Fruit fly (Drosophila melanogaster) whole organism, embryonic: ENCODE data around the gene Glut4EF.

Source experiments
- Aef1 ChIP-seq: fragments of 200-800 bp; sonication (Bioruptor generic); IDR thresholded peaks from 3 replicates; pipeline ENCODE4 v1.3.6; 2022; ENCODE audit warnings: missing biosample characterization, missing genetic modification characterization
- CG10267 ChIP-seq: fragments of 200-800 bp; sonication (Bioruptor generic); optimal IDR thresholded peaks from 2 replicates; lab custom pipeline; 2018; ENCODE audit warnings: missing biosample characterization, mild to moderate bottlenecking, missing genetic modification characterization, moderate library complexity
- CG11456 ChIP-seq: fragments of 200-800 bp; sonication (Bioruptor generic); IDR thresholded peaks from 3 replicates; pipeline ENCODE4 v1.3.6; 2022; ENCODE audit warnings: missing biosample characterization, missing genetic modification characterization
- CG12391 ChIP-seq: fragments of 200-800 bp; sonication (Bioruptor generic); optimal IDR thresholded peaks from 3 replicates; lab custom pipeline; 2018; ENCODE audit warnings: missing biosample characterization, mild to moderate bottlenecking, missing genetic modification characterization, moderate library complexity
- CG12744 ChIP-seq: fragments of 200-800 bp; sonication (Bioruptor generic); optimal IDR thresholded peaks from 2 replicates; lab custom pipeline; 2016; ENCODE audit warnings: missing biosample characterization, missing genetic modification characterization
- CG14667 ChIP-seq: fragments of 200-800 bp; sonication (Bioruptor generic); IDR thresholded peaks from 2 replicates; pipeline ENCODE4 v1.3.6; 2022; ENCODE audit warnings: missing biosample characterization, missing genetic modification characterization
- CG16813 ChIP-seq: fragments of 200-800 bp; sonication (Bioruptor generic); IDR thresholded peaks from 3 replicates; pipeline ENCODE4 v1.3.6; 2022; ENCODE audit warnings: missing biosample characterization, missing genetic modification characterization; ENCODE audit not compliant: partially characterized antibody
- CG17186 ChIP-seq: fragments of 200-800 bp; sonication (Bioruptor generic); optimal IDR thresholded peaks from 3 replicates; lab custom pipeline; 2017; ENCODE audit warnings: missing biosample characterization, missing genetic modification reagents, missing genetic modification characterization
- CG17829 ChIP-seq: fragments of 200-800 bp; optimal IDR thresholded peaks from 2 replicates; lab custom pipeline; 2019; ENCODE audit warnings: missing biosample characterization, mild to moderate bottlenecking, missing genetic modification characterization, moderate library complexity
- CG34376 ChIP-seq: fragments of 200-800 bp; sonication (Bioruptor generic); optimal IDR thresholded peaks from 2 replicates; lab custom pipeline; 2018; ENCODE audit warnings: missing biosample characterization, mild to moderate bottlenecking, missing genetic modification characterization
- CG4424 ChIP-seq: fragments of 200-800 bp; sonication (Bioruptor generic); optimal IDR thresholded peaks from 3 replicates; lab custom pipeline; 2016; ENCODE audit warnings: missing biosample characterization, missing genetic modification characterization
- CG6175 ChIP-seq: fragments of 200-800 bp; sonication (Bioruptor generic); IDR thresholded peaks from 3 replicates; pipeline ENCODE4 v1.3.6; 2022; ENCODE audit warnings: missing biosample characterization, missing genetic modification characterization
- CG7928 ChIP-seq: fragments of 200-800 bp; sonication (Bioruptor generic); optimal IDR thresholded peaks from 2 replicates; lab custom pipeline; 2017; ENCODE audit warnings: missing biosample characterization, mild to moderate bottlenecking, missing genetic modification characterization
- CG9817 ChIP-seq: fragments of 200-800 bp; sonication (Bioruptor generic); optimal IDR thresholded peaks from 2 replicates; lab custom pipeline; 2018; ENCODE audit warnings: missing biosample characterization, mild to moderate bottlenecking, missing genetic modification characterization, moderate library complexity
- CG9876 ChIP-seq: fragments of 200-800 bp; sonication (Bioruptor generic); optimal IDR thresholded peaks from 2 replicates; lab custom pipeline; 2016; ENCODE audit warnings: missing biosample characterization, missing genetic modification characterization
- CrebB ChIP-seq: fragments of 200-800 bp; sonication (Bioruptor generic); optimal IDR thresholded peaks from 3 replicates; lab custom pipeline; 2018; ENCODE audit warnings: missing biosample characterization, mild to moderate bottlenecking, missing genetic modification characterization
- Dip3 ChIP-seq: fragments of 200-800 bp; sonication (Bioruptor generic); optimal IDR thresholded peaks from 3 replicates; lab custom pipeline; 2016; ENCODE audit warnings: missing biosample characterization, missing genetic modification characterization
- Dp ChIP-seq: fragments of 200-800 bp; sonication (Bioruptor generic); optimal IDR thresholded peaks from 2 replicates; lab custom pipeline; 2018; ENCODE audit warnings: missing biosample characterization, mild to moderate bottlenecking, missing genetic modification characterization, moderate library complexity
- Elba2 ChIP-seq: fragments of 200-800 bp; sonication (Bioruptor generic); optimal IDR thresholded peaks from 3 replicates; lab custom pipeline; 2016; ENCODE audit warnings: missing biosample characterization, missing genetic modification characterization
- Ets65A ChIP-seq: fragments of 200-800 bp; sonication (Bioruptor generic); peaks from one replicate; lab custom pipeline; 2016; ENCODE audit warnings: missing biosample characterization, missing genetic modification characterization
- Fer2 ChIP-seq: fragments of 200-800 bp; sonication (Bioruptor generic); optimal IDR thresholded peaks from 2 replicates; lab custom pipeline; 2018; ENCODE audit warnings: missing biosample characterization, mild to moderate bottlenecking, missing genetic modification characterization, moderate library complexity
- Hr78 ChIP-seq, 2 experiments: fragments of 200-800 bp in 1 of 2; fragments of >200 bp in 1 of 2; sonication (Bioruptor generic) in 1 of 2; optimal IDR thresholded peaks; 2 replicates each; lab custom pipeline; 2017 to 2019; ENCODE audit warnings: missing biosample characterization in 2 of 2, missing genetic modification characterization in 2 of 2, mild to moderate bottlenecking in 1 of 2, moderate library complexity in 1 of 2
- Jarid2 ChIP-seq: fragments of 200-800 bp; sonication (Bioruptor generic); optimal IDR thresholded peaks from 3 replicates; lab custom pipeline; 2017; ENCODE audit warnings: mild to moderate bottlenecking, missing biosample characterization, missing genetic modification reagents, missing genetic modification characterization
- Lim3 ChIP-seq: fragments of 200-800 bp; sonication (Bioruptor generic); IDR thresholded peaks from 2 replicates; pipeline ENCODE4 v1.3.6; 2022; ENCODE audit warnings: missing biosample characterization, missing genetic modification characterization
- Med ChIP-seq: fragments of 200-800 bp; sonication (Bioruptor generic); peaks from one replicate; lab custom pipeline; 2016; ENCODE audit warnings: missing biosample characterization, missing genetic modification characterization, mild to moderate bottlenecking, inconsistent platforms, moderate library complexity
- NC2β ChIP-seq: fragments of 200-800 bp; sonication (Bioruptor generic); optimal IDR thresholded peaks from 2 replicates; lab custom pipeline; 2016; ENCODE audit warnings: missing biosample characterization, missing genetic modification characterization
- NFAT ChIP-seq: fragments of 200-800 bp; sonication (Bioruptor generic); IDR thresholded peaks from 2 replicates; pipeline ENCODE4 v1.3.6; 2022; ENCODE audit warnings: missing biosample characterization, missing genetic modification characterization
- Pdp1 ChIP-seq, 2 experiments: fragments of 200-800 bp; sonication (Bioruptor generic); optimal IDR thresholded peaks; 3 replicates each; lab custom pipeline; 2016; ENCODE audit warnings: missing biosample characterization in 2 of 2, missing genetic modification characterization in 2 of 2, mild to moderate bottlenecking in 1 of 2, moderate library complexity in 1 of 2
- Rx ChIP-seq: fragments of 200-800 bp; sonication (Bioruptor generic); IDR thresholded peaks from 2 replicates; pipeline ENCODE4 v1.3.6; 2022; ENCODE audit warnings: missing biosample characterization, missing genetic modification characterization
- Sin3A ChIP-seq: fragments of >200 bp; optimal IDR thresholded peaks from 2 replicates; lab custom pipeline; 2018
- Spps ChIP-seq: fragments of 200-800 bp; sonication (Bioruptor generic); optimal IDR thresholded peaks from 2 replicates; lab custom pipeline; 2018; ENCODE audit warnings: missing biosample characterization, mild to moderate bottlenecking, missing genetic modification characterization
- TFAM ChIP-seq: fragments of 200-800 bp; sonication (Bioruptor generic); optimal IDR thresholded peaks from 2 replicates; lab custom pipeline; 2017; ENCODE audit warnings: missing biosample characterization, missing genetic modification characterization, inconsistent platforms
- amos ChIP-seq: fragments of 200-800 bp; sonication (Bioruptor generic); IDR thresholded peaks from 2 replicates; pipeline ENCODE4 v1.3.6; 2022; ENCODE audit warnings: missing biosample characterization, missing genetic modification characterization; ENCODE audit not compliant: partially characterized antibody
- ase ChIP-seq: fragments of 200-800 bp; sonication (Bioruptor generic); IDR thresholded peaks from 3 replicates; pipeline ENCODE4 v1.3.6; 2022; ENCODE audit warnings: missing biosample characterization, missing genetic modification characterization
- ash1 ChIP-seq: fragments of 200-800 bp; sonication (Bioruptor generic); optimal IDR thresholded peaks from 2 replicates; lab custom pipeline; 2018; ENCODE audit warnings: missing biosample characterization, mild to moderate bottlenecking, missing genetic modification characterization
- bab2 ChIP-seq: fragments of 200-800 bp; sonication (Bioruptor generic); optimal IDR thresholded peaks from 2 replicates; lab custom pipeline; 2016; ENCODE audit warnings: missing biosample characterization, missing genetic modification characterization
- chinmo ChIP-seq: fragments of 200-800 bp; sonication (Bioruptor generic); IDR thresholded peaks from 4 replicates; pipeline ENCODE4 v1.3.6; 2022; ENCODE audit warnings: missing biosample characterization, missing genetic modification characterization; ENCODE audit not compliant: partially characterized antibody
- ci ChIP-seq: fragments of 200-800 bp; sonication (Bioruptor generic); IDR thresholded peaks from 3 replicates; pipeline ENCODE4 v1.3.6; 2022; ENCODE audit warnings: missing biosample characterization, missing genetic modification characterization
- crol ChIP-seq: fragments of 200-800 bp; sonication (Bioruptor generic); IDR thresholded peaks from 2 replicates; pipeline ENCODE4 v1.3.6; 2022; ENCODE audit warnings: missing biosample characterization, missing genetic modification characterization
- fd102C ChIP-seq: fragments of 200-800 bp; sonication (Bioruptor generic); optimal IDR thresholded peaks from 2 replicates; lab custom pipeline; 2018; ENCODE audit warnings: missing biosample characterization, mild to moderate bottlenecking, missing genetic modification characterization, moderate library complexity
- ftz-f1 ChIP-seq: fragments of 200-800 bp; sonication (Bioruptor generic); optimal IDR thresholded peaks from 2 replicates; lab custom pipeline; 2016; ENCODE audit warnings: missing biosample characterization, missing genetic modification characterization
- gce ChIP-seq: fragments of 200-800 bp; sonication (Bioruptor generic); IDR thresholded peaks from 3 replicates; pipeline ENCODE4 v1.3.6; 2022; ENCODE audit warnings: missing biosample characterization, missing genetic modification characterization
- gsb ChIP-seq: fragments of 200-800 bp; sonication (Bioruptor generic); IDR thresholded peaks from 2 replicates; pipeline ENCODE4 v1.3.6; 2022; ENCODE audit warnings: missing biosample characterization, missing genetic modification characterization
- nerfin-1 ChIP-seq: fragments of 200-800 bp; sonication (Bioruptor generic); optimal IDR thresholded peaks from 3 replicates; lab custom pipeline; 2019; ENCODE audit warnings: missing biosample characterization, mild to moderate bottlenecking, missing genetic modification characterization, moderate library complexity
- scrt ChIP-seq: fragments of 200-800 bp; sonication (Bioruptor generic); optimal IDR thresholded peaks from 2 replicates; lab custom pipeline; 2018; ENCODE audit warnings: missing biosample characterization, mild to moderate bottlenecking, missing genetic modification characterization, moderate library complexity
- ttk ChIP-seq: fragments of 200-800 bp; sonication (Bioruptor generic); IDR thresholded peaks from 2 replicates; pipeline ENCODE4 v2.1.2; 2022; ENCODE audit warnings: missing biosample characterization, missing genetic modification characterization
- tup ChIP-seq: fragments of 200-800 bp; sonication (Bioruptor generic); optimal IDR thresholded peaks from 2 replicates; lab custom pipeline; 2016; ENCODE audit warnings: missing biosample characterization, mild to moderate bottlenecking, missing genetic modification characterization, moderate library complexity
- wek ChIP-seq: fragments of 200-800 bp; sonication (Bioruptor generic); optimal IDR thresholded peaks from 3 replicates; lab custom pipeline; 2018; ENCODE audit warnings: missing biosample characterization, mild to moderate bottlenecking, missing genetic modification characterization, moderate library complexity
- zfh2 ChIP-seq: fragments of 200-800 bp; sonication (Bioruptor generic); optimal IDR thresholded peaks from 2 replicates; lab custom pipeline; 2016; ENCODE audit warnings: missing biosample characterization, missing genetic modification characterization

Glut4EF gene

DNA sequence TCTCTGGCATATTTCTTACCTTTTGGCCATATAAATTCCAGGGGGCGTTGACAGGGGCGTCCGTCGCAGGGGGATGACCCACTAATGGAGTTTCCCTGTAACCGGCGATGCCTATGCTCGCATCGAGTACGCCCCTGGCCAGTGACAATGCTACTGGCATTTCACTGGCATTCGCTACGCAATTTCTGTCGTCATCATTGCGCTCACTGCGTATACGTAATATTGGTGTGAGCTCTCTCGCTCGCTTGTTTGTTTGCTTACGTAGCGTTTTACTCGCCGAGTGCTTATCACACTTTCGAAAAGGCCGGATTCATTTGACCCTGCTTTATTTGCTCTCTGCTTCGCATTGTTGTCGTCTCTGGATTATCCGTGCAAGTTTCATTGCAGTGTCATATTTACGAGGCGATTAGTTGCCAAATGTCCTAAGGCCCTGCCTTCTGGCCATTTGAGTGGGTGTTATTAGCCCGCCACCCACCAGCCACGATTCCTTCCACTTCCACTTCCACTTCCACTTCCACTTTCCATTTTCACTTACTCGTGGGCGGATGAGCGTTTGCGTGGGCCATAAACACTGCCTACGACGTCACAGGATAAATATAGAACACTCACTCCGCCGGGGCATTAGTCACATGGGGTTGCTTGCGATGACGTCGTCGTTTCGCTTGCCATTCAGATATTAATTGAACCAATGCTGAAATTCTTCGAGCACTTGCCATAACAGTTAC is 10.1 kb downstream of the Glut4EF start (continued):
- TF ChIP-seq CG10267 (tag; lab: Kevin White, UChicago) (no peak), CG34376 (peak; percentile 47), bab2 (GFP tag; lab: Kevin White, UChicago) (peak; percentile 33), Jarid2 (GFP tag; lab: Kevin White, UChicago) (no peak), NC2β (GFP tag; lab: Kevin White, UChicago) (no peak), Med (GFP tag; lab: Kevin White, UChicago) (peak; percentile 88), ftz-f1 (GFP tag; lab: Kevin White, UChicago) (peak; percentile 34), CG6175 (GFP tag; lab: Robert Waterston, UW) (peak; percentile 53; the same call in 2 of the 3 replicates), Spps (tag; lab: Kevin White, UChicago) (no peak), Rx (GFP tag; lab: Robert Waterston, UW) (peak; percentile 62), CG11456 (peak; percentile 78), CG9876 (peak; percentile 16), TFAM (no peak), scrt (GFP tag; lab: Kevin White, UChicago) (peak; percentile 29), Fer2 (tag; lab: Kevin White, UChicago) (peak; percentile 38), CrebB (tag; lab: Kevin White, UChicago) (peak; percentile 24), crol (peak; percentile 23; the same call in 1 of the 2 replicates), Dip3 (GFP tag; lab: Kevin White, UChicago) (peak; percentile 47), amos (no peak), Pdp1 (GFP tag; optimal IDR thresholded peaks at IDR 0.05; lab: Kevin White, UChicago) (peak; percentile 43 to 93), CG12744 (GFP tag; lab: Kevin White, UChicago) (peak; percentile 32), fd102C (no peak), Dp (GFP tag; lab: Kevin White, UChicago) (no peak), CG17829 (tag; lab: Kevin White, UChicago) (no peak), gsb (GFP tag; lab: Robert Waterston, UW) (peak; percentile 68), Sin3A (lab: Kevin White, UChicago) (no peak), gce (GFP tag; lab: Robert Waterston, UW) (no peak; the same call in 2 of the 3 replicates), Hr78 (GFP tag; optimal IDR thresholded peaks at IDR 0.05; lab: Kevin White, UChicago) (peak in 1 of 2 experiments; percentile 50), ttk (GFP tag; lab: Robert Waterston, UW) (peak; percentile 68), CG7928 (no peak), CG9817 (tag; lab: Kevin White, UChicago) (peak; percentile 53), NFAT (GFP tag; lab: Robert Waterston, UW) (peak; percentile 86), tup (no peak), Aef1 (GFP tag; lab: Robert Waterston, UW) (0 out of 3 replicates have a peak, but pooled peaks have one; percentile 17), CG16813 (GFP tag; lab: Robert Waterston, UW) (no peak), CG12391 (no peak), ash1 (peak; percentile 66), CG14667 (0 out of 2 replicates have a peak, but pooled peaks have one; percentile 25), Elba2 (GFP tag; lab: Kevin White, UChicago) (no peak), nerfin-1 (tag; lab: Kevin White, UChicago) (no peak), ci (GFP tag; lab: Robert Waterston, UW) (peak; percentile 85), ase (GFP tag; lab: Robert Waterston, UW) (peak; percentile 40; the same call in 1 of the 3 replicates), wek (GFP tag; lab: Kevin White, UChicago) (no peak), chinmo (GFP tag; lab: Robert Waterston, UW) (peak; percentile 75; the same call in 1 of the 4 replicates), CG4424 (no peak), zfh2 (GFP tag; lab: Kevin White, UChicago) (peak; percentile 65), Ets65A (GFP tag; lab: Kevin White, UChicago) (no peak), Lim3 (GFP tag; lab: Robert Waterston, UW) (no peak), CG17186 (GFP tag; lab: Kevin White, UChicago) (no peak)
